Worm (Caenorhabditis elegans) whole organism, midembryonic: ENCODE measurements around the gene tpk-1.

Source experiments
- T22C8.4 ChIP-seq: fragments of 200-800 bp; sonication (Bioruptor generic); IDR thresholded peaks from 2 replicates; pipeline ENCODE4 v1.3.6; 2022; ENCODE audit warnings: missing genetic modification characterization, missing compliant biosample characterization
- cog-1 ChIP-seq: sonication (generic microtip); optimal IDR thresholded peaks from 2 replicates; lab custom pipeline; 2016; ENCODE audit warnings: missing genetic modification characterization, missing compliant biosample characterization
- flt-1 ChIP-seq: fragments of 200-800 bp; sonication (Bioruptor generic); IDR thresholded peaks from 2 replicates; pipeline ENCODE4 v1.3.6; 2022; ENCODE audit warnings: missing genetic modification characterization, missing compliant biosample characterization
- klf-2 ChIP-seq: fragments of 200-800 bp; sonication (Bioruptor generic); conservative IDR thresholded peaks from 2 replicates; pipeline ENCODE4 v1.3.6; 2022; ENCODE audit warnings: missing genetic modification reagents, missing genetic modification characterization, missing compliant biosample characterization
- med-1 ChIP-seq: sonication (generic microtip); optimal IDR thresholded peaks from 2 replicates; lab custom pipeline; 2017; ENCODE audit warnings: missing genetic modification characterization, mild to moderate bottlenecking, missing compliant biosample characterization, antibody characterized with exemption, missing genetic modification reagents; ENCODE audit not compliant: insufficient read depth
- ref-1 ChIP-seq: fragments of 200-800 bp; sonication (Bioruptor generic); conservative IDR thresholded peaks from 2 replicates; pipeline ENCODE4 v1.3.6; 2022; ENCODE audit warnings: missing genetic modification reagents, missing genetic modification characterization, missing compliant biosample characterization
- tab-1 ChIP-seq: fragments of 200-800 bp; sonication (Bioruptor generic); IDR thresholded peaks from 2 replicates; pipeline ENCODE4 v1.3.6; 2022; ENCODE audit warnings: missing genetic modification characterization, missing compliant biosample characterization
- ztf-23 ChIP-seq: fragments of 200-800 bp; sonication (Bioruptor generic); IDR thresholded peaks from 2 replicates; pipeline ENCODE4 v1.3.6; 2022; ENCODE audit warnings: missing genetic modification reagents, missing genetic modification characterization, missing compliant biosample characterization
- ztf-29 ChIP-seq: fragments of 200-800 bp; sonication (Bioruptor generic); IDR thresholded peaks from 2 replicates; pipeline ENCODE4 v1.3.6; 2022; ENCODE audit warnings: missing genetic modification reagents, missing genetic modification characterization, missing compliant biosample characterization

Gene tpk-1

DNA sequence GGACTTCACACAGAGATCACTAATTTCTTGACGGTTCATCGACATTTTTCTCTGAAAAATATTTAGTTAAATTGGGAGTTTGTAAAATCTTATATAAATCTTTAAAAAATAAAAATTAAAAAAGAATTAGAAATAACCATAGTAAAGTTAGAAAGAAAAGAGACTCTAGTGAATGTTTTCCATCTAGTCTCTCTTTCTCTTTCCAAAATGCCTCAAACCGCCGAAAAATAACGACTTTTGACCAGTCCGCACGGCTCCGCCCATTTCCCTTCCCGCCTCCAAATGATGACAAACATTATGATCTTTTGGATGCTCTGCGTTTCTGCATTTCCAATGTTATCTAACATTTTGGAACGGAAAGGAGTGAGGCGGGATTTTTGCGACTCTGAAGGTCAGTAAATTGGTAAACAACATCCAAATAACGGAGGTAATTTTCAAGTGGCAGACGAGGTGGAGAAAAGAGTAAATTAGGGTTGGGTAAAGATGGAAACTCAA is 11.3 kb downstream of the tpk-1 start, which contains the start of gene glb-1:
TSS of gene glb-1 (minus strand) at position 51 of the 495 bp plus-strand sequence.
- TF ChIP-seq klf-2 (GFP tag; lab: Robert Waterston, UW) (no peak), cog-1 (no peak), tab-1 (no peak), ref-1 (GFP tag; lab: Robert Waterston, UW) (no peak), ztf-23 (no peak), med-1 (GFP tag; lab: Kevin White, UChicago) (no peak), flt-1 (GFP tag; lab: Robert Waterston, UW) (no peak), ztf-29 (GFP tag; lab: Robert Waterston, UW) (no peak), T22C8.4 (GFP tag; lab: Robert Waterston, UW) (no peak)

- no peak for TF ChIP-seq T22C8.4 (GFP tag; lab: Robert Waterston, UW)
- TF ChIP-seq flt-1 (GFP tag; lab: Robert Waterston, UW): no peak
- TF ChIP-seq tab-1: no peak
- TF ChIP-seq cog-1: no peak
- no peak for TF ChIP-seq ref-1 (GFP tag; lab: Robert Waterston, UW)
- TF ChIP-seq ztf-23: no peak
- no peak for TF ChIP-seq med-1 (GFP tag; lab: Kevin White, UChicago)
These were observed 12.0 kb downstream of the tpk-1 start, which contains the start of gene ZK637.12 for ce11 chrIII:8923937-8924336. Gene ZK637.12 (plus strand): TSS chrIII:8924237.

- TF ChIP-seq ztf-23 (no peak), ztf-29 (GFP tag; lab: Robert Waterston, UW) (no peak), T22C8.4 (GFP tag; lab: Robert Waterston, UW) (no peak), tab-1 (no peak), klf-2 (GFP tag; lab: Robert Waterston, UW) (no peak), med-1 (GFP tag; lab: Kevin White, UChicago) (no peak), flt-1 (GFP tag; lab: Robert Waterston, UW) (no peak)
These were observed 13.6 kb downstream of the tpk-1 start for ce11 chrIII:8925539-8925938.

DNA sequence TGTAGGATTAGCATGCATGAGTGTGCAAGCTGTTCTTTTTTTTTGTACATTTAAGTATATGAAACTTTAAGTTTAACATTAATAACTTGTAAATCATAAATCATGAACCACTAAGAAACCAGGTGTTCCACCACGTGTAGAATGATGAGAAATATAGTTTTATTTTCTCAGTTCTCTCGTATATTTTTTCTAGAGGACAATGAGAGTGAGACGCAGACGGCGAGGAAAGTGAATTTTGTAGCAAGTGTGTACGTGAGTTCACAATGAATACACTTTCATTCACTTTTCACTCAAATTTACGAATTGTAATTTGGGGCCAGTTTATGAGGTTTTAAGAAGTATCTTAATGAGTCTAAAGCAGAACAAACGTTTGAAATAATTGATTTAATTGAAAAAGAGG is 14.6 kb downstream of the tpk-1 start:
- TF ChIP-seq ztf-29 (GFP tag; lab: Robert Waterston, UW): no peak

ce11 chrIII:8929723-8930122 is 17.8 kb downstream of the tpk-1 start, which contains the start of gene arrd-15:
Gene arrd-15 (plus strand): TSS chrIII:8930023.
- TF ChIP-seq cog-1 (no peak), tab-1 (no peak), ztf-29 (GFP tag; lab: Robert Waterston, UW) (no peak), klf-2 (GFP tag; lab: Robert Waterston, UW) (no peak), flt-1 (GFP tag; lab: Robert Waterston, UW) (no peak), ztf-23 (no peak), med-1 (GFP tag; lab: Kevin White, UChicago) (no peak), T22C8.4 (GFP tag; lab: Robert Waterston, UW) (no peak), ref-1 (GFP tag; lab: Robert Waterston, UW) (no peak)

DNA sequence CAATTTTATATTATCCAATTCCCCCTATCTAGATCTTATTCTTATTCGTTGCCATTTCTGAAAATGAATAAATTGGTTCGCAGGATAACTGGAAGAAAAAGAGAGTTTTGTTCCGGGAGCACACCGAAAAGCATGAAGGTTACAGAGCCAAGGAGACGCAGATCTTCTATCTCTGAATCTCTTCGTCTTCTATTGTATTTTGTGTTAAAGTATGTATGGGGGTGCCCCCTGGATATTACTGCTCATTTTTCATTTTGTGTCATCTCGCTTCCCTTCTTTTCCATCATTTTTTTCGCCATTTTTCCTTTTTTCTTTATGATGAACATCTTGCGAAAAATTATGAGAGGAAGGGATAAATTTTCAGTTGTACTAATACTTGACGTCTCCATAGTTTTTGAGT is 21.8 kb downstream of the tpk-1 start:
- no peak for TF ChIP-seq cog-1
- TF ChIP-seq T22C8.4 (GFP tag; lab: Robert Waterston, UW): no peak
- TF ChIP-seq ztf-29 (GFP tag; lab: Robert Waterston, UW): no peak
- TF ChIP-seq tab-1: no peak
- TF ChIP-seq med-1 (GFP tag; lab: Kevin White, UChicago): no peak
- TF ChIP-seq flt-1 (GFP tag; lab: Robert Waterston, UW): no peak
- TF ChIP-seq ztf-23: no peak
- no peak for TF ChIP-seq ref-1 (GFP tag; lab: Robert Waterston, UW)
- TF ChIP-seq klf-2 (GFP tag; lab: Robert Waterston, UW): no peak

ce11 chrIII:8934378-8934777 is 22.4 kb downstream of the tpk-1 start:
- TF ChIP-seq cog-1 (no peak), ref-1 (GFP tag; lab: Robert Waterston, UW) (no peak), klf-2 (GFP tag; lab: Robert Waterston, UW) (no peak), ztf-29 (GFP tag; lab: Robert Waterston, UW) (no peak), ztf-23 (no peak), med-1 (GFP tag; lab: Kevin White, UChicago) (no peak), tab-1 (no peak), T22C8.4 (GFP tag; lab: Robert Waterston, UW) (no peak), flt-1 (GFP tag; lab: Robert Waterston, UW) (no peak)

- TF ChIP-seq med-1 (GFP tag; lab: Kevin White, UChicago) (peak; percentile 54), tab-1 (peak; percentile 93), T22C8.4 (GFP tag; lab: Robert Waterston, UW) (peak; percentile 87), ztf-29 (GFP tag; lab: Robert Waterston, UW) (peak; percentile 94), cog-1 (peak; percentile 91), flt-1 (GFP tag; lab: Robert Waterston, UW) (peak; percentile 96), klf-2 (GFP tag; lab: Robert Waterston, UW) (peak; percentile 92), ref-1 (GFP tag; lab: Robert Waterston, UW) (peak; percentile 89), ztf-23 (peak; percentile 95)
These were observed 25.6 kb downstream of the tpk-1 start for ce11 chrIII:8937571-8937970.

ce11 chrIII:8944357-8944756 is 32.4 kb downstream of the tpk-1 start, which contains the start of gene dhrr-1:
Gene dhrr-1 (plus strand): TSS chrIII:8944657.
- no peak for TF ChIP-seq ztf-23
- no peak for TF ChIP-seq med-1 (GFP tag; lab: Kevin White, UChicago)
- no peak for TF ChIP-seq tab-1
- no peak for TF ChIP-seq cog-1
- TF ChIP-seq klf-2 (GFP tag; lab: Robert Waterston, UW): no peak
- TF ChIP-seq ref-1 (GFP tag; lab: Robert Waterston, UW): no peak
- no peak for TF ChIP-seq T22C8.4 (GFP tag; lab: Robert Waterston, UW)
- no peak for TF ChIP-seq flt-1 (GFP tag; lab: Robert Waterston, UW)
- TF ChIP-seq ztf-29 (GFP tag; lab: Robert Waterston, UW): no peak

DNA sequence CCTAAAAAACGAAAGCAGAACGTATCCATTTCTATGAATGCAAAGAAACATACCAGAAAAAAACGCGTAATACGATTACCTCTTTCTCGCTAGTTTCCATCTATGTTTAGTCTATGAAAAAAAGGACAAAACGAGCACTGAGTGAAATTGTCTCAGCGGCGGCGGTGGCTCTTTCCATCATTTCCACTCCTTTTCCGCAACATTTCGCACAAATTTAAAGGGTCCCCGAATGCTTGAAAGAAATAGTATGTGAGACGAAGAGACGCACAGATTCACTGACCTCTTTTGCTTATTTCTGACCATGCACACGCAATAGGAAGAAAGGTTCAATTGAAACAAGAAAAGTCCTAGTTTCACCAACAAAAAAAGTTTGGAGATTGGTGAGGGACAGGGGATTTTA is 34.3 kb downstream of the tpk-1 start:
- TF ChIP-seq flt-1 (GFP tag; lab: Robert Waterston, UW) (no peak), klf-2 (GFP tag; lab: Robert Waterston, UW) (no peak), ref-1 (GFP tag; lab: Robert Waterston, UW) (no peak), med-1 (GFP tag; lab: Kevin White, UChicago) (no peak), ztf-29 (GFP tag; lab: Robert Waterston, UW) (no peak), tab-1 (no peak), ztf-23 (no peak), T22C8.4 (GFP tag; lab: Robert Waterston, UW) (no peak), cog-1 (no peak)
